Fruit fly (Drosophila melanogaster): ENCODE results near the gene CG34174.

Gene CG34174

DNA sequence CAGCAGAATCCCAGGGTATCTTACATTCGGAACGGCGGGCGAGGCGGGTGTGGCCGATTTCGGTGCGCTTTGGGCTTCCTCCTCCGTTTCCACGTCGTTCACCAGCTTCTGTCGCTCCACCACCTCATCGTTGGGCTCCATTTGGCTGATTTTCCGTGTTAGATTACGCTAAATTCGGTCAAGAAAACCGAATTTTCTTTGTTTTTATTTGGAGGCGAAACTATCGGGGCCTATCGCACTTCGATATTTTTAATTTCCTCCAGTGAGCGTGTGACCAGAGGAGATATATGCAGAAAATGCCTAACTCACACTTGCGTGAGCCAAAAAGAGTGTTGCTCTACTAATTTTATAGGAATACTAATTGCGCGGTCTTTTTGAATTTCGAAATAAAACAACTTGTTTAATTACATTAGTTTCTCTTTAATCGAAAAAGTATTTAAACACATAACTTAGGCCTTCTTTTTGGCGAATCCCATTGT is 21.9 kb upstream of the CG34174 start, which contains the start of gene CG10874 (continued):
- no peak for TF ChIP-seq pfk (GFP tag; optimal IDR thresholded peaks at IDR 0.05)
- no peak for TF ChIP-seq CG14667 (GFP tag; IDR thresholded peaks at IDR 0.05)
- TF ChIP-seq CG10267 (tag; optimal IDR thresholded peaks at IDR 0.05), result peak; percentile 61
- peak; percentile 70 for TF ChIP-seq Sin3A (optimal IDR thresholded peaks at IDR 0.05)
- TF ChIP-seq ash1 (GFP tag; optimal IDR thresholded peaks at IDR 0.05), result no peak
- no peak for TF ChIP-seq CG17385 (GFP tag; optimal IDR thresholded peaks at IDR 0.05)
- no peak for TF ChIP-seq CG14441 (GFP tag; IDR thresholded peaks at IDR 0.05)
- no peak for TF ChIP-seq CG42726 (GFP tag; IDR thresholded peaks at IDR 0.05; ENCODE audit: partially characterized antibody)
- peak; percentile 18 for TF ChIP-seq PHDP (tag; optimal IDR thresholded peaks at IDR 0.05)
- TF ChIP-seq dmrt11E (tag; optimal IDR thresholded peaks at IDR 0.05), result no peak
- TF ChIP-seq CG10565 (GFP tag; optimal IDR thresholded peaks at IDR 0.05), result no peak
- no peak for TF ChIP-seq CG4820 (GFP tag; optimal IDR thresholded peaks at IDR 0.05)
- TF ChIP-seq esg (GFP tag; conservative IDR thresholded peaks at IDR 0.05), result no peak
- no peak for TF ChIP-seq CG14014 (GFP tag; IDR thresholded peaks at IDR 0.05)
- TF ChIP-seq Chrac-16 (GFP tag; optimal IDR thresholded peaks at IDR 0.05), result no peak
- no peak for TF ChIP-seq vfl (GFP tag; optimal IDR thresholded peaks at IDR 0.05)
- TF ChIP-seq Trl (optimal IDR thresholded peaks at IDR 0.05), result no peak
- TF ChIP-seq Trl (GFP tag; optimal IDR thresholded peaks at IDR 0.05), result no peak
- TF ChIP-seq CG30403 (GFP tag; optimal IDR thresholded peaks at IDR 0.05), result no peak
- peak; percentile 88 for TF ChIP-seq YL-1 (GFP tag; optimal IDR thresholded peaks at IDR 0.05)
- no peak for TF ChIP-seq CG7357 (GFP tag; IDR thresholded peaks at IDR 0.05)
- peak; percentile 40 for TF ChIP-seq zen (tag; optimal IDR thresholded peaks at IDR 0.05)
- TF ChIP-seq CG12391 (tag; optimal IDR thresholded peaks at IDR 0.05), result peak; percentile 10

DNA sequence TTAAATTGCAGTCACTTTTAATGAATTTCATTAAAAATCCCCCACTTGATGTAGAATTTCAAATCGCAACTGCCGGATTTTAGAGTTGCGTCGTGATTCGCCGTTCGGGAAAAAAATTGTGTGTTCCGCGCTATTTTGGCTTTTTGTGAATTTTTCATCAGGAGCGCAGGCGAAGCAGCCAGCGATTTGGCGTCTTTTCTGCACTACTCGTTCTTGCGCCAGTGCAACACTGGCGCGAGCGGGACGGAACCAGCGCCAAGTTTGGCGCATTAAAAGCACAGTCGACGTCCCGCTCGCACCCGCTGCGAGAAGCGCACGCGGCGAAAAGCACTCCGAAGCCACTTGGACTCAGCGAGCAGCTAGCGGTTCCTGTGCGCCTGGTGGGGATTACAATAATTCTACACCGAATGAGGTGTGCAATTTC is 20.7 kb upstream of the CG34174 start:
- TF ChIP-seq CG2202 (tag; optimal IDR thresholded peaks at IDR 0.05) (peak; percentile 31), fd64A (GFP tag; optimal IDR thresholded peaks at IDR 0.05) (peak; percentile 21), CG4328 (GFP tag; optimal IDR thresholded peaks at IDR 0.05) (peak; percentile 9), CG8089 (GFP tag; optimal IDR thresholded peaks at IDR 0.05) (peak; percentile 39), CG2120 (GFP tag; optimal IDR thresholded peaks at IDR 0.05) (peak; percentile 26), CG12071 (GFP tag; optimal IDR thresholded peaks at IDR 0.05) (peak; percentile 78), br (optimal IDR thresholded peaks at IDR 0.05) (no peak), CG3163 (GFP tag; optimal IDR thresholded peaks at IDR 0.05) (peak; percentile 35), grn (GFP tag; optimal IDR thresholded peaks at IDR 0.05) (no peak), HmgZ (tag; optimal IDR thresholded peaks at IDR 0.05) (peak; percentile 87), CG8281 (tag; optimal IDR thresholded peaks at IDR 0.05) (peak; percentile 12), Dp (GFP tag; optimal IDR thresholded peaks at IDR 0.05) (peak; percentile 79), Hsf (GFP tag; optimal IDR thresholded peaks at IDR 0.05) (peak; percentile 9), kni (GFP tag; optimal IDR thresholded peaks at IDR 0.05) (peak; percentile 87), CG43689 (GFP tag; IDR thresholded peaks at IDR 0.05) (no peak), CG13624 (GFP tag; optimal IDR thresholded peaks at IDR 0.05) (peak; percentile 75), CG6854 (GFP tag; optimal IDR thresholded peaks at IDR 0.05) (peak; percentile 53), CG12769 (tag; optimal IDR thresholded peaks at IDR 0.05) (peak; percentile 79), pum (GFP tag; optimal IDR thresholded peaks at IDR 0.05) (no peak), HLHmδ (GFP tag; optimal IDR thresholded peaks at IDR 0.05) (no peak), pzg (GFP tag; optimal IDR thresholded peaks at IDR 0.05) (peak; percentile 79), CG10431 (GFP tag; optimal IDR thresholded peaks at IDR 0.05) (peak; percentile 42), crp (GFP tag; optimal IDR thresholded peaks at IDR 0.05) (no peak), CG17912 (GFP tag; optimal IDR thresholded peaks at IDR 0.05) (peak; percentile 84), CG2712 (tag; optimal IDR thresholded peaks at IDR 0.05) (peak; percentile 42), CG18599 (GFP tag; optimal IDR thresholded peaks at IDR 0.05) (peak; percentile 53), Bdp1 (GFP tag; optimal IDR thresholded peaks at IDR 0.05) (peak; percentile 4), NK7.1 (GFP tag; optimal IDR thresholded peaks at IDR 0.05) (peak; percentile 34), gsb-n (tag; optimal IDR thresholded peaks at IDR 0.05) (peak; percentile 38)

Measured in whole organism, embryonic.